Worm (Caenorhabditis elegans): ENCODE results near the gene Y57A10A.2.
"Not testable (repeated sequence)": the region's sequence is repeated elsewhere in the genome, so short reads cannot be mapped to it uniquely, and the experiment has no call there.

Gene Y57A10A.2

DNA sequence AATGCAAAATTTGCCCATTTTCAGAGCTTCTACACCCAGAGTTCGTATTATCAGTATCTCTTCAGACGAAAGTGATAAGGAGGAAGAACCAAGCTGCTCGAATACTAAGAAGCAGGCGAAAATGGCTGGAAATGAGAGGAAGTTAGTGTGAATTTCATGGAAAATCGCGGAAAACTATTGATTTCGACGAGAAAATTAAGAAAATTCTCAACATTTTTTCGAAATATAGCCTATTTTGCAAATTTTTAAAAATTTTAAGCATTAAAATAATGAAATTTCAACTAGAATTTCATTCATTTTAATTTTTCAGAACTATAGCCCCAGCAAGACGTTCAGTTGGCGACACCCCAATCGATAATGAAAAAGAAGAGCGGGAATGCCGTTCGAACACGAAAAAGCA lies 3.9 kb upstream of the Y57A10A.2 start:
- TF ChIP-seq ceh-6 (GFP tag; optimal IDR thresholded peaks at IDR 0.05) (no peak), elt-2 (tag; optimal IDR thresholded peaks at IDR 0.05) (no peak), F13H6.1 (tag; optimal IDR thresholded peaks at IDR 0.05) (no peak), ceh-2 (tag; optimal IDR thresholded peaks at IDR 0.05) (no peak), ref-2 (tag; optimal IDR thresholded peaks at IDR 0.05) (no peak), hlh-15 (tag; optimal IDR thresholded peaks at IDR 0.05) (no peak), C08G9.2 (tag; optimal IDR thresholded peaks at IDR 0.05) (no peak), nhr-232 (tag; optimal IDR thresholded peaks at IDR 0.05) (no peak), pqm-1 (tag; optimal IDR thresholded peaks at IDR 0.05) (no peak), C38D4.7 (GFP tag; optimal IDR thresholded peaks at IDR 0.05) (no peak), zip-5 (tag; optimal IDR thresholded peaks at IDR 0.05) (no peak), fkh-6 (tag; optimal IDR thresholded peaks at IDR 0.05) (no peak)

DNA sequence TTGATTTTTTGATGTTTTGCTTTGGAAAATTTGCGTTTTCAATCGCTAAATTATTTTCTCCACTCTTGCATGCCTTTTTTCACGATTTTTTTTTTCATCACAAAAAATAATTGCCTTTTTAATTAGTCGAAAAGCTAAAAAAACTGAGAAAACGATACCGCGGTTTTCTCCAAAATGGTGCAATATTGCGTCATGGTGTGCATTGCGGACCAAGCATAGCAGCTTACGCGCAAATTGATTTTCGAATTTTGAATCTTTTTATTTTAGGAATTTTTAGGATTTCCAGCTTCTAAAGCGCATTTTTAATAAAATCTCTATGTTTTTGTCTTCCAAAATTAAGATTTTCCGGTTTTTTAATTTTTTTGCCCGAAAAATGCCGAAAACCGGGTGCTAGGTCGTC lies 2.8 kb downstream of the Y57A10A.2 start:
- TF ChIP-seq tbx-7 (tag; optimal IDR thresholded peaks at IDR 0.05) (no peak), zip-5 (tag; optimal IDR thresholded peaks at IDR 0.05) (no peak), T23F11.4 (GFP tag; optimal IDR thresholded peaks at IDR 0.05) (no peak), fax-1 (tag; optimal IDR thresholded peaks at IDR 0.05) (no peak), pat-9 (tag; optimal IDR thresholded peaks at IDR 0.05) (no peak), syd-9 (tag; optimal IDR thresholded peaks at IDR 0.05) (no peak), lim-6 (tag; optimal IDR thresholded peaks at IDR 0.05) (no peak), ceh-19 (GFP tag; optimal IDR thresholded peaks at IDR 0.05) (no peak), pax-1 (tag; optimal IDR thresholded peaks at IDR 0.05) (no peak), hlh-6 (tag; optimal IDR thresholded peaks at IDR 0.05) (no peak), C08G9.2 (tag; optimal IDR thresholded peaks at IDR 0.05) (no peak), eyg-1 (tag; optimal IDR thresholded peaks at IDR 0.05) (no peak), dmd-4 (tag; optimal IDR thresholded peaks at IDR 0.05; ENCODE audit: borderline replicate concordance) (no peak), ceh-45 (GFP tag; IDR thresholded peaks at IDR 0.05) (no peak)

DNA sequence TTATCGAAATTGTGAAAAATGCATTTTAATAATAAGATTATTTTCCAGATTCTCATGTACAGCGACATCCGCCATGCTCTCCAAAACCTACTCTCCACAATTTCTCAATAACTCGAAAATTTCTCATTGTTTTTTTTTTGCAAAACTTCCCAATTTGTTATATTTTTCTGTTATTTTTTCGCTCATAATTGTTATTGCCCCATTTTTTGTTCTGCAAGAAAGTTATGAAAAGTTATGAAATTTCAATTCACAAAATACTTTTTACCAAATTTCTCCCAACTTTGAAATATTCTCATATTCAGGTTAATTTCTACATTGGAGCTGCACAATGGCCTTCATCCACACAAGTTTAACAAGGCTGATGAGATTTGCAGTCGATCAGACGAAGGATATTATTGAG lies 4.2 kb downstream of the Y57A10A.2 start, which contains the start of gene Y57A10A.4:
Gene Y57A10A.4, plus strand, starts transcription at position 301 of the 400 bp plus-strand sequence.
- not testable (repeated sequence) for TF ChIP-seq C38D4.7 (GFP tag; optimal IDR thresholded peaks at IDR 0.05); K09A11.1 (tag; optimal IDR thresholded peaks at IDR 0.05; ENCODE audit: insufficient read depth); ceh-48 (tag; optimal IDR thresholded peaks at IDR 0.05)

DNA sequence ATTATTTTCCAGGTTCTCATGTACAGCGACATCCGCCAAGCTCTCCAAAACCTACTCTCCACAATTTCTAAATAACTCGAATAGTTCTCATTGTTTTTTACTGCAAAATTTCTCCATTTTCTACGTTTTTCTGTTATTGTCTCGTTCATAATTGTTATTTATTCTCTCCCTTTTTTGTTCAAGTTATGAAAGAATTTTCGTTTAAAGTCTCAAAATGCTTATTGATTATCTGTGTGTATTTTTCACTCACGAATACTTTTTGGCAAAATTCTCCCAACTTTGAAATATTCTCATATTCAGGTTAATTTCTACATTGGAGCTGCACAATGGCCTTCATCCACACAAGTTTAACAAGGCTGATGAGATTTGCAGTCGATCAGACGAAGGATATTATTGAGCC lies 6.8 kb downstream of the Y57A10A.2 start, which contains the start of gene Y57A10A.5:
Gene Y57A10A.5, plus strand, starts transcription at position 301 of the 400 bp plus-strand sequence.
- not testable (repeated sequence) for TF ChIP-seq elt-2, ceh-48, fkh-6 (tag; optimal IDR thresholded peaks at IDR 0.05)

ce11 chrII:12162997-12163396 lies 15.6 kb downstream of the Y57A10A.2 start:
- TF ChIP-seq T23F11.4 (GFP tag; optimal IDR thresholded peaks at IDR 0.05) (no peak), dve-1 (tag; optimal IDR thresholded peaks at IDR 0.05) (no peak), unc-86 (tag; optimal IDR thresholded peaks at IDR 0.05) (no peak), syd-9 (tag; optimal IDR thresholded peaks at IDR 0.05) (no peak), elt-4 (tag; optimal IDR thresholded peaks at IDR 0.05) (no peak), ref-2 (tag; optimal IDR thresholded peaks at IDR 0.05) (no peak), hlh-6 (tag; optimal IDR thresholded peaks at IDR 0.05) (no peak)

DNA sequence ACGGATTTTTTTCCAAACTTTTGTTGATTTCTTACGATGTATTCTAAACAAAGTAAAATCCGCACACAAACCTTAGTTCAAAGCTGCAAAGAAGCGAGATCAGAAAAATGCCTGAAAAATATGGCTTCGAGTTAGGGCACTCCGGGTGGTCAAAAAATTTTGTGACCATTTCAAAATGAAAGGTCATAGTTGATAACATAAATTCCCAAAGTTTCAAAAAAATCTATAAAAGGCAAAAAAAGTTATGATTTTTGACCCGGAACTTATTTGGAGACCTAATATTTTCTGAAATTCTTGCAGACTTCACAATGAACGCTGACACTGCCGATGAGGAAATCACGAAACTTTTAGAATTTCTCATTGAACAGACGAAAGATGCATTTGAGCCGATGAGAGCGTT lies 17.1 kb downstream of the Y57A10A.2 start, which contains the start of gene Y57A10A.8:
Gene Y57A10A.8, plus strand, starts transcription at position 301 of the 400 bp plus-strand sequence.
- not testable (repeated sequence) for TF ChIP-seq pat-9 (tag; optimal IDR thresholded peaks at IDR 0.05); sox-4 (tag; optimal IDR thresholded peaks at IDR 0.05); ceh-45 (GFP tag; IDR thresholded peaks at IDR 0.05)
